Worm (Caenorhabditis elegans) whole organism, L2 larva: ENCODE data around the gene C27H6.8.
A peak's percentile ranks its signal among the peaks of the same experiment; 100 is the strongest.

Experiments used
- ama-1 ChIP-seq: fragments of 150-350 bp; optimal IDR thresholded peaks from 2 replicates; lab custom pipeline; 2018; ENCODE audit warnings: inconsistent platforms
- ceh-82 ChIP-seq: fragments of 150-350 bp; optimal IDR thresholded peaks from 2 replicates; lab custom pipeline; 2014; ENCODE audit warnings: missing biosample characterization, missing genetic modification characterization
- fos-1 ChIP-seq: fragments of 150-350 bp; optimal IDR thresholded peaks from 2 replicates; lab custom pipeline; 2014; ENCODE audit warnings: missing biosample characterization, missing genetic modification characterization
- lsy-2 ChIP-seq, 2 experiments: fragments of 150-350 bp in 1 of 2; sonication (generic microtip) in 1 of 2; optimal IDR thresholded peaks; 2 replicates each; lab custom pipeline; 2014 to 2017; ENCODE audit warnings: missing biosample characterization in 2 of 2, missing genetic modification characterization in 2 of 2
- mdl-1 ChIP-seq, 2 experiments: fragments of 150-350 bp in 1 of 2; sonication (generic microtip) in 1 of 2; optimal IDR thresholded peaks; 2 replicates each; lab custom pipeline; 2017; ENCODE audit warnings: missing biosample characterization in 2 of 2, missing genetic modification characterization in 2 of 2
- nhr-129 ChIP-seq: fragments of 150-350 bp; optimal IDR thresholded peaks from 2 replicates; lab custom pipeline; 2014; ENCODE audit warnings: missing biosample characterization, missing genetic modification characterization
- zag-1 ChIP-seq: fragments of 150-350 bp; optimal IDR thresholded peaks from 2 replicates; lab custom pipeline; 2014; ENCODE audit warnings: missing biosample characterization, missing genetic modification characterization

ce11 chrV:9974264-9974663 is 13.3 kb downstream of the C27H6.8 start:
- TF ChIP-seq lsy-2 (tag; optimal IDR thresholded peaks at IDR 0.05; lab: Kevin White, UChicago) (peak in 1 of 2 experiments; percentile 17), zag-1 (tag; lab: Kevin White, UChicago) (peak; percentile 23), fos-1 (tag; lab: Kevin White, UChicago) (peak; percentile 5), ceh-82 (tag; lab: Kevin White, UChicago) (no peak), mdl-1 (tag; optimal IDR thresholded peaks at IDR 0.05; lab: Kevin White, UChicago) (no peak), nhr-129 (tag; lab: Kevin White, UChicago) (peak; percentile 39), ama-1 (lab: Kevin White, UChicago) (no peak)
